Worm (Caenorhabditis elegans) whole organism, early embryonic: ENCODE measurements around the gene sna-2.

Source experiments
- flt-1 ChIP-seq: fragments of 200-800 bp; sonication (Bioruptor generic); IDR thresholded peaks from 2 replicates; pipeline ENCODE4 v1.3.6; 2022; ENCODE audit warnings: missing genetic modification characterization, missing compliant biosample characterization
- tra-4 ChIP-seq: sonication (generic microtip); optimal IDR thresholded peaks from 2 replicates; lab custom pipeline; 2017; ENCODE audit warnings: missing genetic modification characterization, missing compliant biosample characterization

- TF ChIP-seq flt-1 (no peak), tra-4 (no peak)
Measured at ce11 chrIV:9789496-9789895, 12.1 kb upstream of the sna-2 start, which contains the start of gene T13F2.4.
